Worm (Caenorhabditis elegans): ENCODE data around the gene Y52E8A.6.

The Y52E8A.6 gene

ce11 chrII:4341484-4341883, 21.7 kb upstream of the Y52E8A.6 start:
- TF ChIP-seq unc-62 (GFP tag; optimal IDR thresholded peaks at IDR 0.05) (no peak), Y55F3AM.14 (GFP tag; optimal IDR thresholded peaks at IDR 0.05) (no peak), sma-3 (GFP tag; optimal IDR thresholded peaks at IDR 0.05) (no peak), ama-1 (optimal IDR thresholded peaks at IDR 0.05) (no peak), lsy-2 (tag; optimal IDR thresholded peaks at IDR 0.05) (no peak), lin-11 (tag; optimal IDR thresholded peaks at IDR 0.05) (no peak), zag-1 (tag; optimal IDR thresholded peaks at IDR 0.05) (no peak), nhr-11 (tag; optimal IDR thresholded peaks at IDR 0.05) (no peak), unc-39 (tag; optimal IDR thresholded peaks at IDR 0.05) (no peak), nhr-6 (tag; optimal IDR thresholded peaks at IDR 0.05) (no peak), ceh-16 (tag; optimal IDR thresholded peaks at IDR 0.05) (no peak), nhr-25 (tag; optimal IDR thresholded peaks at IDR 0.05) (no peak), ZK546.5 (tag; optimal IDR thresholded peaks at IDR 0.05) (no peak), blmp-1 (tag; optimal IDR thresholded peaks at IDR 0.05; ENCODE audit: insufficient read depth) (no peak), nhr-10 (tag; optimal IDR thresholded peaks at IDR 0.05) (no peak), dmd-4 (tag; optimal IDR thresholded peaks at IDR 0.05) (no peak), peb-1 (tag; optimal IDR thresholded peaks at IDR 0.05) (no peak)

DNA sequence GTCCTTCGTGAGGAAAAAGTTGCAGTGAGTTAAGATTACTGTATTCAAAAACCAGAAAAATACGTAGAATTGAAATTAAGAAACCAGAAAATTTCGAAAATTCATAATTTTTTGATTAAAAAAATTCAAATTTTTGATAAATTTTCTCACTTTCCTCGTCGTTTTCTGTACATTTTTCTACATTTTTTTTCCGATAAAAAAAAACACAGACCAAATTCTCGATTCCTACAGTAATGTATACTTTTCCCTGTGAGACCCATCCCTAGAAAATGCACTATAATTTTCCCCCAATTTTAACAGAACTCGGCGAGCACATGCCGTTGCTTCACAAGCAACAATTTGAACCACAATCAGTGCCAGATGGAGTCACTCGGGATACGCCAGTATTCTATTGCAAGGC, 20.1 kb upstream of the Y52E8A.6 start, which contains the start of gene athp-2:
Gene athp-2, plus strand, starts transcription at position 301 of the 400 bp plus-strand sequence.
- TF ChIP-seq aly-2 (tag; optimal IDR thresholded peaks at IDR 0.05), result no peak
- no peak for TF ChIP-seq nhr-23 (tag; optimal IDR thresholded peaks at IDR 0.05)
- TF ChIP-seq F13H6.1 (tag; optimal IDR thresholded peaks at IDR 0.05), result no peak
- TF ChIP-seq Y55F3AM.14 (GFP tag; optimal IDR thresholded peaks at IDR 0.05), result no peak
- TF ChIP-seq egl-27 (tag; optimal IDR thresholded peaks at IDR 0.05), result no peak
- TF ChIP-seq ZK546.5 (tag; optimal IDR thresholded peaks at IDR 0.05), result no peak
- no peak for TF ChIP-seq nhr-237 (tag; optimal IDR thresholded peaks at IDR 0.05)
- TF ChIP-seq zag-1 (tag; optimal IDR thresholded peaks at IDR 0.05), result no peak
- no peak for TF ChIP-seq blmp-1 (tag; optimal IDR thresholded peaks at IDR 0.05; ENCODE audit: insufficient read depth)

ce11 chrII:4337731-4338130, 18.0 kb upstream of the Y52E8A.6 start:
- TF ChIP-seq elt-3 (tag; optimal IDR thresholded peaks at IDR 0.05), result no peak
- TF ChIP-seq alr-1 (tag; optimal IDR thresholded peaks at IDR 0.05), result no peak
- no peak for TF ChIP-seq R02D3.7 (tag; optimal IDR thresholded peaks at IDR 0.05)
- TF ChIP-seq sma-9 (GFP tag; optimal IDR thresholded peaks at IDR 0.05), result no peak
- TF ChIP-seq sma-9 (tag; optimal IDR thresholded peaks at IDR 0.05), result no peak
- no peak for TF ChIP-seq gmeb-1 (tag; optimal IDR thresholded peaks at IDR 0.05)

DNA sequence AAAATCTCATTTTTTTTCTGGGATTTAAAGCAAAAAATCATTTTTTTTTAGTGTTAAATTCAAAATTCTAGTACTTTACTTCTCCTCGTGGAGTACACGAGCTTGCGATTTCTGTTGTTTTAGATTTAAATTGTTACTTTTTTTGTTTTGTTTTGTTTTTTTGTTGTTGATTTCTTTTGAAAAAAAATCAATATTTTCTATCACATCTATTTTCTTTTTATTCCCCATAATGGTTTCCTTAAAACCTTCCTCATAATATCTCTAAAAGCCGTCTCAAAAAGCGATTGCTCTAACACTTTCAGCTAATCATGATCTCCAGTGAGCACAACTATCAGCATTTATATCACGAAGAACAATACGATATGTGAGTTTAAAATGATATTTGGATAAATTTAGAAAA, 14.7 kb upstream of the Y52E8A.6 start, which contains the start of gene madf-3:
Gene madf-3, plus strand, starts transcription at position 301 of the 400 bp plus-strand sequence.
- TF ChIP-seq nhr-23 (tag; optimal IDR thresholded peaks at IDR 0.05) (no peak), ztf-1 (GFP tag; conservative IDR thresholded peaks at IDR 0.05) (no peak), gmeb-1 (tag; optimal IDR thresholded peaks at IDR 0.05) (no peak), snpc-4 (tag; optimal IDR thresholded peaks at IDR 0.05) (no peak), elt-3 (tag; optimal IDR thresholded peaks at IDR 0.05) (no peak), egl-27 (tag; optimal IDR thresholded peaks at IDR 0.05) (no peak), lsy-2 (tag; optimal IDR thresholded peaks at IDR 0.05) (no peak), unc-39 (tag; optimal IDR thresholded peaks at IDR 0.05) (no peak)

DNA sequence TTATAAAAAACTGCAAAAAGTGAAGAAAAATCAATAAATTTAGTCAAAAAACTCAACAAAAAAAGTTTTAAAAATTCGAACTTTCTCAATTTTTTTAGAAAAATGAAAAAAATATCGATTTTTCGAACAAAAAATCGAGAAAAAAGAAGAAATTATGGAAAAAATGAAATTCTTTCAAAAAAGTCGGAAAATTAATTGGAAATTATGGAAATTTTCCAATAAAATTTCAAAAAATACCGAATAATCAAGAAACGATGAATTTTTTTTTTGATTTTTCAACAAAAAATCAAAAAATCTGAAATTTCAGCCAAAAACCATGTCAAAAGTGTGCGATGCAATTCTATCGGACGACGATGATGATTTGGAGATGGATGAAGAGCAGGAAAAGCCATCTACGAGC, 8.9 kb upstream of the Y52E8A.6 start, which contains the start of gene H20J04.4:
Gene H20J04.4, plus strand, starts transcription at position 301 of the 400 bp plus-strand sequence.
- TF ChIP-seq blmp-1 (tag; optimal IDR thresholded peaks at IDR 0.05; ENCODE audit: insufficient read depth) (no peak), ztf-4 (tag; optimal IDR thresholded peaks at IDR 0.05) (no peak), ZK546.5 (tag; optimal IDR thresholded peaks at IDR 0.05) (no peak), crh-2 (tag; optimal IDR thresholded peaks at IDR 0.05) (no peak)

ce11 chrII:4326420-4326819, 6.7 kb upstream of the Y52E8A.6 start, which contains the start of gene pfd-2:
Gene pfd-2, plus strand, starts transcription at chrII:4326720.
- TF ChIP-seq lsy-2 (tag; optimal IDR thresholded peaks at IDR 0.05), result no peak
- TF ChIP-seq ceh-16 (tag; optimal IDR thresholded peaks at IDR 0.05), result no peak
- TF ChIP-seq mbf-1 (tag; optimal IDR thresholded peaks at IDR 0.05), result no peak
- TF ChIP-seq nhr-129 (tag; optimal IDR thresholded peaks at IDR 0.05), result no peak
- TF ChIP-seq elt-3 (tag; optimal IDR thresholded peaks at IDR 0.05), result no peak
- no peak for TF ChIP-seq alr-1 (tag; optimal IDR thresholded peaks at IDR 0.05)
- no peak for TF ChIP-seq nhr-21 (tag; optimal IDR thresholded peaks at IDR 0.05)
- no peak for TF ChIP-seq zag-1 (tag; optimal IDR thresholded peaks at IDR 0.05)
- no peak for TF ChIP-seq sma-9 (GFP tag; optimal IDR thresholded peaks at IDR 0.05)
- TF ChIP-seq sma-9 (tag; optimal IDR thresholded peaks at IDR 0.05), result no peak
- no peak for TF ChIP-seq nhr-77 (tag; optimal IDR thresholded peaks at IDR 0.05)
- no peak for TF ChIP-seq sma-3 (GFP tag; optimal IDR thresholded peaks at IDR 0.05)
- no peak for TF ChIP-seq egl-27 (tag; optimal IDR thresholded peaks at IDR 0.05)
- TF ChIP-seq unc-39 (tag; optimal IDR thresholded peaks at IDR 0.05), result no peak
- TF ChIP-seq snpc-4 (tag; optimal IDR thresholded peaks at IDR 0.05), result no peak
- TF ChIP-seq unc-55 (GFP tag; optimal IDR thresholded peaks at IDR 0.05), result no peak
- no peak for TF ChIP-seq crh-2 (tag; optimal IDR thresholded peaks at IDR 0.05)
- TF ChIP-seq gmeb-1 (tag; optimal IDR thresholded peaks at IDR 0.05), result no peak
- no peak for TF ChIP-seq elt-1 (tag; optimal IDR thresholded peaks at IDR 0.05)
- no peak for TF ChIP-seq peb-1 (tag; optimal IDR thresholded peaks at IDR 0.05)
- TF ChIP-seq nhr-23 (tag; optimal IDR thresholded peaks at IDR 0.05), result no peak

Data from whole organism, L2 larva.